Fruit fly (Drosophila melanogaster) whole organism, embryonic: ENCODE results near the gene CG15923.

Source experiments
- Antp ChIP-seq: fragments of 200-800 bp; sonication (Bioruptor generic); optimal IDR thresholded peaks from 3 replicates; lab custom pipeline; 2016; ENCODE audit warnings: missing biosample characterization, missing genetic modification characterization
- Atf3 ChIP-seq: fragments of 200-800 bp; sonication (Bioruptor generic); optimal IDR thresholded peaks from 3 replicates; lab custom pipeline; 2016; ENCODE audit warnings: missing biosample characterization, missing genetic modification characterization
- CG10267 ChIP-seq: fragments of 200-800 bp; sonication (Bioruptor generic); optimal IDR thresholded peaks from 2 replicates; lab custom pipeline; 2018; ENCODE audit warnings: missing biosample characterization, mild to moderate bottlenecking, missing genetic modification characterization, moderate library complexity
- CG11695 ChIP-seq: fragments of 200-800 bp; sonication (Bioruptor generic); IDR thresholded peaks from 3 replicates; pipeline ENCODE4 v1.3.6; 2022; ENCODE audit warnings: missing biosample characterization, missing genetic modification characterization
- CG12659 ChIP-seq: fragments of 200-800 bp; sonication (Bioruptor generic); optimal IDR thresholded peaks from 3 replicates; lab custom pipeline; 2017; ENCODE audit warnings: mild to moderate bottlenecking, missing biosample characterization, missing genetic modification reagents, missing genetic modification characterization
- CG13296 ChIP-seq: fragments of 200-800 bp; sonication (Bioruptor generic); optimal IDR thresholded peaks from 3 replicates; lab custom pipeline; 2018; ENCODE audit warnings: missing biosample characterization, mild to moderate bottlenecking, missing genetic modification characterization
- CG14050 ChIP-seq: fragments of 200-800 bp; sonication (Bioruptor generic); IDR thresholded peaks from 3 replicates; pipeline ENCODE4 v1.3.6; 2022; ENCODE audit warnings: missing biosample characterization, missing genetic modification characterization
- CG1603 ChIP-seq: fragments of 200-800 bp; sonication (Bioruptor generic); optimal IDR thresholded peaks from 2 replicates; lab custom pipeline; 2019; ENCODE audit warnings: missing biosample characterization, mild to moderate bottlenecking, missing genetic modification characterization, moderate library complexity
- CG18764 ChIP-seq: fragments of 200-800 bp; sonication (Bioruptor generic); optimal IDR thresholded peaks from 3 replicates; lab custom pipeline; 2016; ENCODE audit warnings: missing biosample characterization, missing genetic modification characterization
- CG2875 ChIP-seq: fragments of 200-800 bp; sonication (Bioruptor generic); optimal IDR thresholded peaks from 2 replicates; lab custom pipeline; 2017; ENCODE audit warnings: missing biosample characterization, mild to moderate bottlenecking, missing genetic modification characterization, missing genetic modification reagents
- CG32532 ChIP-seq: fragments of 200-800 bp; sonication (Bioruptor generic); IDR thresholded peaks from 2 replicates; pipeline ENCODE4 v1.3.6; 2022; ENCODE audit warnings: missing biosample characterization, missing genetic modification characterization
- CG33213 ChIP-seq: fragments of 200-800 bp; sonication (Bioruptor generic); optimal IDR thresholded peaks from 3 replicates; lab custom pipeline; 2016; ENCODE audit warnings: missing biosample characterization, missing genetic modification characterization
- CG4282 ChIP-seq: fragments of 200-800 bp; sonication (Bioruptor generic); optimal IDR thresholded peaks from 2 replicates; lab custom pipeline; 2016; ENCODE audit warnings: missing biosample characterization, missing genetic modification characterization
- CG4707 ChIP-seq: fragments of 200-800 bp; sonication (Bioruptor generic); optimal IDR thresholded peaks from 2 replicates; lab custom pipeline; 2018; ENCODE audit warnings: missing biosample characterization, mild to moderate bottlenecking, missing genetic modification characterization, moderate library complexity
- CG7745 ChIP-seq: fragments of 200-800 bp; sonication (Bioruptor generic); optimal IDR thresholded peaks from 2 replicates; lab custom pipeline; 2018; ENCODE audit warnings: missing biosample characterization, mild to moderate bottlenecking, missing genetic modification characterization, moderate library complexity
- CG7987 ChIP-seq: fragments of 200-800 bp; sonication (Bioruptor generic); optimal IDR thresholded peaks from 2 replicates; lab custom pipeline; 2018; ENCODE audit warnings: missing biosample characterization, mild to moderate bottlenecking, missing genetic modification characterization, moderate library complexity
- CG8478 ChIP-seq: fragments of >200 bp; optimal IDR thresholded peaks from 2 replicates; lab custom pipeline; 2018
- CG9797 ChIP-seq: fragments of 200-800 bp; sonication (Bioruptor generic); optimal IDR thresholded peaks from 3 replicates; lab custom pipeline; 2018; ENCODE audit warnings: missing biosample characterization, mild to moderate bottlenecking, missing genetic modification characterization
- Dbx ChIP-seq: fragments of 200-800 bp; sonication (Bioruptor generic); IDR thresholded peaks from 3 replicates; pipeline ENCODE4 v1.3.6; 2022; ENCODE audit warnings: missing biosample characterization, missing genetic modification characterization
- Dfd ChIP-seq, 2 experiments: fragments of >200 bp; optimal IDR thresholded peaks; 2 replicates each; lab custom pipeline; 2017; ENCODE audit warnings: missing biosample characterization in 2 of 2, missing genetic modification characterization in 2 of 2
- HLH54F ChIP-seq: fragments of 200-800 bp; sonication (Bioruptor generic); optimal IDR thresholded peaks from 3 replicates; lab custom pipeline; 2016; ENCODE audit warnings: missing biosample characterization, missing genetic modification characterization
- HmgZ ChIP-seq: fragments of 200-800 bp; sonication (Bioruptor generic); optimal IDR thresholded peaks from 2 replicates; lab custom pipeline; 2018; ENCODE audit warnings: missing biosample characterization, mild to moderate bottlenecking, missing genetic modification characterization
- Hsf ChIP-seq: fragments of 200-800 bp; sonication (Bioruptor generic); optimal IDR thresholded peaks from 3 replicates; lab custom pipeline; 2016; ENCODE audit warnings: missing biosample characterization, missing genetic modification characterization
- MBD-R2 ChIP-seq: fragments of 200-800 bp; sonication (Bioruptor generic); IDR thresholded peaks from 2 replicates; pipeline ENCODE4 v1.3.6; 2022; ENCODE audit warnings: missing biosample characterization, missing genetic modification characterization
- MESR4 ChIP-seq: fragments of 200-800 bp; sonication (Bioruptor generic); optimal IDR thresholded peaks from 2 replicates; lab custom pipeline; 2018; ENCODE audit warnings: missing biosample characterization, mild to moderate bottlenecking, missing genetic modification characterization, moderate library complexity
- Med ChIP-seq: fragments of 200-800 bp; sonication (Bioruptor generic); peaks from one replicate; lab custom pipeline; 2016; ENCODE audit warnings: missing biosample characterization, missing genetic modification characterization, mild to moderate bottlenecking, inconsistent platforms, moderate library complexity
- Meics ChIP-seq: fragments of 200-800 bp; sonication (Bioruptor generic); optimal IDR thresholded peaks from 2 replicates; lab custom pipeline; 2017; ENCODE audit warnings: missing biosample characterization, mild to moderate bottlenecking, missing genetic modification characterization
- Myb ChIP-seq: fragments of 200-800 bp; sonication (Bioruptor generic); optimal IDR thresholded peaks from 2 replicates; lab custom pipeline; 2016; ENCODE audit warnings: missing biosample characterization, missing genetic modification characterization
- NK7.1 ChIP-seq: fragments of 200-800 bp; sonication (Bioruptor generic); optimal IDR thresholded peaks from 3 replicates; lab custom pipeline; 2016; ENCODE audit warnings: missing biosample characterization, missing genetic modification characterization
- Oaz ChIP-seq: fragments of 200-800 bp; sonication (Bioruptor generic); IDR thresholded peaks from 2 replicates; pipeline ENCODE4 v1.3.6; 2022; ENCODE audit warnings: missing biosample characterization, missing genetic modification characterization
- Ptx1 ChIP-seq: fragments of 200-800 bp; sonication (Bioruptor generic); IDR thresholded peaks from 2 replicates; pipeline ENCODE4 v1.3.6; 2022; ENCODE audit warnings: missing biosample characterization, missing genetic modification characterization
- Trl ChIP-seq, 3 experiments: fragments of >200 bp in 2 of 3; fragments of 200-800 bp in 1 of 3; sonication (Bioruptor generic) in 1 of 3; optimal IDR thresholded peaks; 2 replicates in 1 of 3; 3 replicates in 2 of 3; lab custom pipeline; 2016 to 2017; ENCODE audit warnings: missing biosample characterization in 1 of 3, missing genetic modification characterization in 1 of 3
- bbx ChIP-seq: fragments of 200-800 bp; sonication (Bioruptor generic); IDR thresholded peaks from 2 replicates; pipeline ENCODE4 v1.3.6; 2022; ENCODE audit warnings: missing biosample characterization, missing genetic modification characterization; ENCODE audit not compliant: partially characterized antibody
- bigmax ChIP-seq: fragments of 200-800 bp; sonication (Bioruptor generic); optimal IDR thresholded peaks from 2 replicates; lab custom pipeline; 2018; ENCODE audit warnings: missing biosample characterization, mild to moderate bottlenecking, missing genetic modification characterization
- cato ChIP-seq: fragments of 200-800 bp; sonication (Bioruptor generic); optimal IDR thresholded peaks from 2 replicates; lab custom pipeline; 2016; ENCODE audit warnings: missing biosample characterization, missing genetic modification characterization, borderline replicate concordance
- disco-r ChIP-seq: fragments of 200-800 bp; sonication (Bioruptor generic); optimal IDR thresholded peaks from 2 replicates; lab custom pipeline; 2016; ENCODE audit warnings: missing biosample characterization, missing genetic modification characterization
- ewg ChIP-seq: fragments of 200-800 bp; sonication (Bioruptor generic); optimal IDR thresholded peaks from 3 replicates; lab custom pipeline; 2017; ENCODE audit warnings: mild to moderate bottlenecking, missing biosample characterization, missing genetic modification reagents, missing genetic modification characterization
- gfzf ChIP-seq: fragments of 200-800 bp; sonication (Bioruptor generic); optimal IDR thresholded peaks from 2 replicates; lab custom pipeline; 2016; ENCODE audit warnings: missing biosample characterization, mild to moderate bottlenecking, missing genetic modification characterization, moderate library complexity
- gsb-n ChIP-seq: fragments of 200-800 bp; sonication (Bioruptor generic); optimal IDR thresholded peaks from 3 replicates; lab custom pipeline; 2018; ENCODE audit warnings: missing biosample characterization, mild to moderate bottlenecking, missing genetic modification characterization
- kay ChIP-seq: fragments of 200-800 bp; sonication (Bioruptor generic); optimal IDR thresholded peaks from 2 replicates; lab custom pipeline; 2016; ENCODE audit warnings: missing biosample characterization, missing genetic modification characterization
- mld ChIP-seq: fragments of 200-800 bp; sonication (Bioruptor generic); IDR thresholded peaks from 3 replicates; pipeline ENCODE4 v1.3.6; 2022; ENCODE audit warnings: missing biosample characterization, missing genetic modification characterization; ENCODE audit not compliant: partially characterized antibody
- nau ChIP-seq: fragments of 200-800 bp; sonication (Bioruptor generic); optimal IDR thresholded peaks from 3 replicates; lab custom pipeline; 2017; ENCODE audit warnings: missing biosample characterization, mild to moderate bottlenecking, missing genetic modification characterization, missing genetic modification reagents
- nerfin-1 ChIP-seq: fragments of 200-800 bp; sonication (Bioruptor generic); optimal IDR thresholded peaks from 3 replicates; lab custom pipeline; 2019; ENCODE audit warnings: missing biosample characterization, mild to moderate bottlenecking, missing genetic modification characterization, moderate library complexity
- oc ChIP-seq: fragments of 200-800 bp; sonication (Bioruptor generic); optimal IDR thresholded peaks from 2 replicates; lab custom pipeline; 2018; ENCODE audit warnings: missing biosample characterization, mild to moderate bottlenecking, missing genetic modification characterization, moderate library complexity
- org-1 ChIP-seq: fragments of 200-800 bp; sonication (Bioruptor generic); optimal IDR thresholded peaks from 2 replicates; lab custom pipeline; 2017; ENCODE audit warnings: missing biosample characterization, missing genetic modification characterization
- scrt ChIP-seq: fragments of 200-800 bp; sonication (Bioruptor generic); optimal IDR thresholded peaks from 2 replicates; lab custom pipeline; 2018; ENCODE audit warnings: missing biosample characterization, mild to moderate bottlenecking, missing genetic modification characterization, moderate library complexity
- sens ChIP-seq: fragments of 200-800 bp; sonication (Bioruptor generic); peaks from one replicate; lab custom pipeline; 2016; ENCODE audit warnings: missing biosample characterization, missing genetic modification characterization
- so ChIP-seq: fragments of 200-800 bp; sonication (Bioruptor generic); IDR thresholded peaks from 3 replicates; pipeline ENCODE4 v1.3.6; 2022; ENCODE audit warnings: missing biosample characterization, missing genetic modification characterization
- sr ChIP-seq: fragments of 200-800 bp; sonication (Bioruptor generic); IDR thresholded peaks from 3 replicates; pipeline ENCODE4 v1.3.6; 2022; ENCODE audit warnings: missing biosample characterization, missing genetic modification characterization
- stc ChIP-seq: fragments of 200-800 bp; sonication (Bioruptor generic); IDR thresholded peaks from 2 replicates; pipeline ENCODE4 v1.3.6; 2022; ENCODE audit warnings: missing biosample characterization, missing genetic modification characterization
- usp ChIP-seq: fragments of >200 bp; optimal IDR thresholded peaks from 2 replicates; lab custom pipeline; 2017; ENCODE audit warnings: missing biosample characterization, missing genetic modification characterization
- yki ChIP-seq: fragments of >200 bp; optimal IDR thresholded peaks from 3 replicates; lab custom pipeline; 2018

Gene CG15923

DNA sequence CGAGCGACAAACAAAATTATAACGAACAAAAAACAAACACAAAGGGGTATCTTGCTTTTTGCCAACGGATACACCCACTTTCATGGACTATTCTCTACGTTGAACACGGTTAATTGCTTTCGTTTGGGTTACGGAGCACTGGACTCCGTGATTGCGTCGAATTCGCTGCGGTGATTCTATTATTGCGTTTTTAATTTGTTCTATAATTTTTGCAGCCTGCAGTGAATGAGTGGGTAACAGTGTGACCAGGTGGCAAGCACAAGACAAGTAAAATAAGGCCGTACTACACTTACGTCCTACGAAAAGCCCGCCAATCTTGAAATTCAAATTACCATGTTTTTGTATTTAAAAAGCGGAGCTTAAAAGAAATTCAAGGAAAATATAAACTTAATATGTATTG, 31.1 kb downstream of the CG15923 start, which contains the start of gene CG16953 (continued):
- TF ChIP-seq usp (no peak), Trl (optimal IDR thresholded peaks at IDR 0.05; lab: Kevin White, UChicago) (no peak), Trl (GFP tag; optimal IDR thresholded peaks at IDR 0.05; lab: Kevin White, UChicago) (no peak), CG18764 (no peak), CG33213 (GFP tag; lab: Kevin White, UChicago) (no peak), Hsf (GFP tag; lab: Kevin White, UChicago) (no peak), CG4707 (GFP tag; lab: Kevin White, UChicago) (no peak), HmgZ (tag; lab: Kevin White, UChicago) (peak; percentile 35), sr (GFP tag; lab: Robert Waterston, UW) (no peak), CG11695 (GFP tag; lab: Robert Waterston, UW) (no peak), disco-r (no peak), Dbx (GFP tag; lab: Robert Waterston, UW) (no peak), CG13296 (GFP tag; lab: Kevin White, UChicago) (no peak), Myb (GFP tag; lab: Kevin White, UChicago) (no peak), Ptx1 (no peak), CG7745 (tag; lab: Kevin White, UChicago) (peak; percentile 6), CG32532 (no peak), ewg (GFP tag; lab: Kevin White, UChicago) (no peak), yki (lab: Kevin White, UChicago) (no peak), nerfin-1 (tag; lab: Kevin White, UChicago) (no peak), so (GFP tag; lab: Robert Waterston, UW) (no peak), cato (no peak), Med (GFP tag; lab: Kevin White, UChicago) (peak; percentile 43), CG8478 (lab: Kevin White, UChicago) (no peak), MESR4 (GFP tag; lab: Kevin White, UChicago) (peak; percentile 89), Meics (GFP tag; lab: Kevin White, UChicago) (no peak), oc (tag; lab: Kevin White, UChicago) (no peak), CG9797 (GFP tag; lab: Kevin White, UChicago) (peak; percentile 79), CG10267 (peak; percentile 30), bbx (peak; percentile 32; the same call in 1 of the 2 replicates), MBD-R2 (peak; percentile 38; the same call in 1 of the 2 replicates), CG2875 (GFP tag; lab: Kevin White, UChicago) (no peak), kay (no peak), bigmax (GFP tag; lab: Kevin White, UChicago) (no peak), scrt (no peak), HLH54F (GFP tag; lab: Kevin White, UChicago) (no peak), CG14050 (no peak), Oaz (no peak), org-1 (no peak), Atf3 (GFP tag; lab: Kevin White, UChicago) (no peak), nau (GFP tag; lab: Kevin White, UChicago) (no peak), CG4282 (GFP tag; lab: Kevin White, UChicago) (no peak), stc (GFP tag; lab: Robert Waterston, UW) (no peak), Dfd (GFP tag; optimal IDR thresholded peaks at IDR 0.05; lab: Kevin White, UChicago) (no peak), sens (GFP tag; lab: Kevin White, UChicago) (no peak), gfzf (GFP tag; lab: Kevin White, UChicago) (peak; percentile 84), mld (no peak), NK7.1 (GFP tag; lab: Kevin White, UChicago) (no peak), CG1603 (peak; percentile 37), CG7987 (GFP tag; lab: Kevin White, UChicago) (no peak), CG12659 (GFP tag; lab: Kevin White, UChicago) (peak; percentile 41), gsb-n (tag; lab: Kevin White, UChicago) (no peak), Antp (GFP tag; lab: Kevin White, UChicago) (no peak)
